Fruit fly (Drosophila melanogaster) whole organism, embryonic: ENCODE results near the gene CG42553.
A peak's percentile ranks its signal among the peaks of the same experiment; 100 is the strongest.

Source experiments
- B-H2 ChIP-seq: fragments of 200-800 bp; sonication (Bioruptor generic); optimal IDR thresholded peaks from 2 replicates; lab custom pipeline; 2018; ENCODE audit warnings: missing biosample characterization, mild to moderate bottlenecking, missing genetic modification characterization
- CG1024 ChIP-seq: fragments of 200-800 bp; sonication (Bioruptor generic); IDR thresholded peaks from 2 replicates; pipeline ENCODE4 v1.3.6; 2022; ENCODE audit warnings: missing biosample characterization, missing genetic modification characterization
- CG10321 ChIP-seq: fragments of 200-800 bp; sonication (Bioruptor generic); IDR thresholded peaks from 2 replicates; pipeline ENCODE4 v1.3.6; 2022; ENCODE audit warnings: missing biosample characterization, missing genetic modification characterization
- CG10979 ChIP-seq: fragments of 200-800 bp; sonication (Bioruptor generic); optimal IDR thresholded peaks from 2 replicates; lab custom pipeline; 2018; ENCODE audit warnings: missing biosample characterization, mild to moderate bottlenecking, missing genetic modification characterization, moderate library complexity
- CG11085 ChIP-seq: fragments of 200-800 bp; sonication (Bioruptor generic); IDR thresholded peaks from 2 replicates; pipeline ENCODE4 v1.3.6; 2022; ENCODE audit warnings: missing biosample characterization, missing genetic modification characterization
- CG12155 ChIP-seq: fragments of 200-800 bp; sonication (Bioruptor generic); optimal IDR thresholded peaks from 3 replicates; lab custom pipeline; 2016; ENCODE audit warnings: missing biosample characterization, missing genetic modification characterization
- CG15011 ChIP-seq: fragments of 200-800 bp; sonication (Bioruptor generic); optimal IDR thresholded peaks from 3 replicates; lab custom pipeline; 2018; ENCODE audit warnings: missing biosample characterization, mild to moderate bottlenecking, missing genetic modification characterization
- CG16863 ChIP-seq: fragments of 200-800 bp; sonication (Bioruptor generic); optimal IDR thresholded peaks from 3 replicates; lab custom pipeline; 2016; ENCODE audit warnings: missing biosample characterization, missing genetic modification characterization
- CG17328 ChIP-seq: fragments of 200-800 bp; sonication (Bioruptor generic); IDR thresholded peaks from 2 replicates; pipeline ENCODE4 v1.3.6; 2022; ENCODE audit warnings: missing biosample characterization, missing genetic modification characterization
- CG18262 ChIP-seq: fragments of 200-800 bp; optimal IDR thresholded peaks from 3 replicates; lab custom pipeline; 2019; ENCODE audit warnings: missing biosample characterization, mild to moderate bottlenecking, missing genetic modification characterization, moderate library complexity
- CG2116 ChIP-seq: fragments of 200-800 bp; sonication (Bioruptor generic); optimal IDR thresholded peaks from 3 replicates; lab custom pipeline; 2018; ENCODE audit warnings: missing biosample characterization, mild to moderate bottlenecking, missing genetic modification characterization
- CG31365 ChIP-seq: fragments of 200-800 bp; sonication (Bioruptor generic); optimal IDR thresholded peaks from 2 replicates; lab custom pipeline; 2018; ENCODE audit warnings: missing biosample characterization, mild to moderate bottlenecking, missing genetic modification characterization
- CG3407 ChIP-seq: fragments of 200-800 bp; sonication (Bioruptor generic); optimal IDR thresholded peaks from 2 replicates; lab custom pipeline; 2018; ENCODE audit warnings: missing biosample characterization, mild to moderate bottlenecking, missing genetic modification characterization
- CG3995 ChIP-seq: fragments of 200-800 bp; sonication (Bioruptor generic); optimal IDR thresholded peaks from 3 replicates; lab custom pipeline; 2016; ENCODE audit warnings: missing biosample characterization, missing genetic modification characterization
- CG43689 ChIP-seq: fragments of 200-800 bp; sonication (Bioruptor generic); IDR thresholded peaks from 2 replicates; pipeline ENCODE4 v1.3.6; 2022; ENCODE audit warnings: missing biosample characterization, missing genetic modification characterization
- CG4617 ChIP-seq: fragments of 200-800 bp; sonication (Bioruptor generic); optimal IDR thresholded peaks from 3 replicates; lab custom pipeline; 2016; ENCODE audit warnings: missing biosample characterization, missing genetic modification characterization, borderline replicate concordance
- CG6175 ChIP-seq: fragments of 200-800 bp; sonication (Bioruptor generic); IDR thresholded peaks from 3 replicates; pipeline ENCODE4 v1.3.6; 2022; ENCODE audit warnings: missing biosample characterization, missing genetic modification characterization
- CG9876 ChIP-seq: fragments of 200-800 bp; sonication (Bioruptor generic); optimal IDR thresholded peaks from 2 replicates; lab custom pipeline; 2016; ENCODE audit warnings: missing biosample characterization, missing genetic modification characterization
- D19A ChIP-seq: fragments of 200-800 bp; optimal IDR thresholded peaks from 3 replicates; lab custom pipeline; 2019; ENCODE audit warnings: missing biosample characterization, mild to moderate bottlenecking, missing genetic modification characterization, moderate library complexity
- Dip2 ChIP-seq: fragments of 200-800 bp; sonication (Bioruptor generic); IDR thresholded peaks from 2 replicates; pipeline ENCODE4 v1.3.6; 2022; ENCODE audit warnings: missing biosample characterization, missing genetic modification characterization
- Ets97D ChIP-seq: fragments of 200-800 bp; sonication (Bioruptor generic); optimal IDR thresholded peaks from 3 replicates; lab custom pipeline; 2016; ENCODE audit warnings: missing biosample characterization, missing genetic modification characterization
- H15 ChIP-seq: fragments of 200-800 bp; sonication (Bioruptor generic); IDR thresholded peaks from 3 replicates; pipeline ENCODE4 v1.3.6; 2022; ENCODE audit warnings: missing biosample characterization, missing genetic modification characterization
- Hr3 ChIP-seq: fragments of 200-800 bp; sonication (Bioruptor generic); optimal IDR thresholded peaks from 3 replicates; lab custom pipeline; 2016; ENCODE audit warnings: missing biosample characterization, missing genetic modification characterization
- Hr78 ChIP-seq, 2 experiments: fragments of 200-800 bp in 1 of 2; fragments of >200 bp in 1 of 2; sonication (Bioruptor generic) in 1 of 2; optimal IDR thresholded peaks; 2 replicates each; lab custom pipeline; 2017 to 2019; ENCODE audit warnings: missing biosample characterization in 2 of 2, missing genetic modification characterization in 2 of 2, mild to moderate bottlenecking in 1 of 2, moderate library complexity in 1 of 2
- Hsf ChIP-seq: fragments of 200-800 bp; sonication (Bioruptor generic); optimal IDR thresholded peaks from 3 replicates; lab custom pipeline; 2016; ENCODE audit warnings: missing biosample characterization, missing genetic modification characterization
- MTF-1 ChIP-seq: fragments of 200-800 bp; sonication (Bioruptor generic); optimal IDR thresholded peaks from 2 replicates; lab custom pipeline; 2018; ENCODE audit warnings: missing biosample characterization, mild to moderate bottlenecking, missing genetic modification characterization, borderline replicate concordance
- Max ChIP-seq: fragments of 200-800 bp; sonication (Bioruptor generic); optimal IDR thresholded peaks from 2 replicates; lab custom pipeline; 2016; ENCODE audit warnings: missing biosample characterization, mild to moderate bottlenecking, missing genetic modification characterization
- Meics ChIP-seq: fragments of 200-800 bp; sonication (Bioruptor generic); optimal IDR thresholded peaks from 2 replicates; lab custom pipeline; 2017; ENCODE audit warnings: missing biosample characterization, mild to moderate bottlenecking, missing genetic modification characterization
- Mrtf ChIP-seq: fragments of 200-800 bp; sonication (Bioruptor generic); IDR thresholded peaks from 3 replicates; pipeline ENCODE4 v1.3.6; 2022; ENCODE audit warnings: missing biosample characterization, missing genetic modification characterization
- Optix ChIP-seq: fragments of 200-800 bp; sonication (Bioruptor generic); IDR thresholded peaks from 3 replicates; pipeline ENCODE4 v1.3.6; 2022; ENCODE audit warnings: missing biosample characterization, missing genetic modification characterization
- PHDP ChIP-seq: fragments of 200-800 bp; sonication (Bioruptor generic); optimal IDR thresholded peaks from 3 replicates; lab custom pipeline; 2018; ENCODE audit warnings: missing biosample characterization, mild to moderate bottlenecking, missing genetic modification characterization, moderate library complexity
- Ravus ChIP-seq: fragments of 200-800 bp; sonication (Bioruptor generic); IDR thresholded peaks from 2 replicates; pipeline ENCODE4 v1.3.6; 2022; ENCODE audit warnings: missing biosample characterization, missing genetic modification characterization
- TFAM ChIP-seq: fragments of 200-800 bp; sonication (Bioruptor generic); optimal IDR thresholded peaks from 2 replicates; lab custom pipeline; 2017; ENCODE audit warnings: missing biosample characterization, missing genetic modification characterization, inconsistent platforms
- al ChIP-seq: fragments of 200-800 bp; sonication (Bioruptor generic); IDR thresholded peaks from 2 replicates; pipeline ENCODE4 v1.3.6; 2022; ENCODE audit warnings: missing biosample characterization, missing genetic modification characterization
- az2 ChIP-seq: fragments of 200-800 bp; sonication (Bioruptor generic); optimal IDR thresholded peaks from 3 replicates; lab custom pipeline; 2016; ENCODE audit warnings: missing biosample characterization, missing genetic modification characterization
- chif ChIP-seq, 2 experiments: fragments of 200-800 bp; sonication (Bioruptor generic); optimal IDR thresholded peaks; 3 replicates each; lab custom pipeline; 2016; ENCODE audit warnings: missing biosample characterization in 2 of 2, missing genetic modification characterization in 2 of 2
- crc ChIP-seq: fragments of 200-800 bp; sonication (Bioruptor generic); optimal IDR thresholded peaks from 2 replicates; lab custom pipeline; 2016; ENCODE audit warnings: missing biosample characterization, missing genetic modification characterization
- dati ChIP-seq: fragments of 200-800 bp; sonication (Bioruptor generic); IDR thresholded peaks from 2 replicates; pipeline ENCODE4 v1.3.6; 2022; ENCODE audit warnings: missing biosample characterization, missing genetic modification characterization
- gfzf ChIP-seq: fragments of 200-800 bp; sonication (Bioruptor generic); optimal IDR thresholded peaks from 2 replicates; lab custom pipeline; 2016; ENCODE audit warnings: missing biosample characterization, mild to moderate bottlenecking, missing genetic modification characterization, moderate library complexity
- hth ChIP-seq: fragments of >200 bp; optimal IDR thresholded peaks from 2 replicates; lab custom pipeline; 2017; ENCODE audit warnings: inconsistent platforms
- jigr1 ChIP-seq: fragments of 200-800 bp; sonication (Bioruptor generic); IDR thresholded peaks from 3 replicates; pipeline ENCODE4 v1.3.6; 2022; ENCODE audit warnings: missing biosample characterization, missing genetic modification characterization
- jumu ChIP-seq: fragments of 200-800 bp; sonication (Bioruptor generic); optimal IDR thresholded peaks from 3 replicates; lab custom pipeline; 2016; ENCODE audit warnings: missing biosample characterization, missing genetic modification characterization
- nerfin-1 ChIP-seq: fragments of 200-800 bp; sonication (Bioruptor generic); optimal IDR thresholded peaks from 3 replicates; lab custom pipeline; 2019; ENCODE audit warnings: missing biosample characterization, mild to moderate bottlenecking, missing genetic modification characterization, moderate library complexity
- psq ChIP-seq: fragments of 200-800 bp; sonication (Bioruptor generic); optimal IDR thresholded peaks from 2 replicates; lab custom pipeline; 2017; ENCODE audit warnings: missing biosample characterization, missing genetic modification characterization
- tll ChIP-seq, 2 experiments: fragments of 200-800 bp in 1 of 2; fragments of >200 bp in 1 of 2; sonication (Bioruptor generic) in 1 of 2; optimal IDR thresholded peaks; 2 replicates each; lab custom pipeline; 2017 to 2019; ENCODE audit warnings: missing biosample characterization in 2 of 2, missing genetic modification characterization in 2 of 2, mild to moderate bottlenecking in 1 of 2, moderate library complexity in 1 of 2
- toy ChIP-seq: fragments of 200-800 bp; sonication (Bioruptor generic); IDR thresholded peaks from 2 replicates; pipeline ENCODE4 v1.3.6; 2022; ENCODE audit warnings: missing biosample characterization, missing genetic modification characterization
- unpg ChIP-seq: fragments of 200-800 bp; sonication (Bioruptor generic); optimal IDR thresholded peaks from 3 replicates; lab custom pipeline; 2018; ENCODE audit warnings: missing biosample characterization, mild to moderate bottlenecking, missing genetic modification characterization, moderate library complexity
- vvl ChIP-seq: fragments of 200-800 bp; sonication (Bioruptor generic); IDR thresholded peaks from 2 replicates; pipeline ENCODE4 v1.3.6; 2022; ENCODE audit warnings: missing biosample characterization, missing genetic modification characterization
- zf30C ChIP-seq: fragments of 200-800 bp; sonication (Bioruptor generic); optimal IDR thresholded peaks from 3 replicates; lab custom pipeline; 2018; ENCODE audit warnings: missing biosample characterization, mild to moderate bottlenecking, missing genetic modification characterization

The CG42553 gene

dm6 chr3L:857063-858015, 23.4 kb downstream of the CG42553 start, which contains the start of gene dpr20 (continued):
- TF ChIP-seq az2 (GFP tag; lab: Kevin White, UChicago) (peak; percentile 65), Optix (GFP tag; lab: Robert Waterston, UW) (peak; percentile 87), jumu (GFP tag; lab: Kevin White, UChicago) (peak; percentile 64), TFAM (GFP tag; lab: Kevin White, UChicago) (no peak), Meics (GFP tag; lab: Kevin White, UChicago) (peak; percentile 85), crc (GFP tag; lab: Kevin White, UChicago) (peak; percentile 55), psq (GFP tag; lab: Kevin White, UChicago) (no peak), hth (lab: Kevin White, UChicago) (no peak), CG1024 (GFP tag; lab: Robert Waterston, UW) (peak; percentile 50), CG3995 (GFP tag; lab: Kevin White, UChicago) (peak; percentile 43), MTF-1 (GFP tag; lab: Kevin White, UChicago) (peak; percentile 38), dati (GFP tag; lab: Robert Waterston, UW) (peak; percentile 71), Mrtf (peak; percentile 83), Dip2 (GFP tag; lab: Robert Waterston, UW) (no peak), Hsf (GFP tag; lab: Kevin White, UChicago) (peak; percentile 76), CG17328 (GFP tag; lab: Robert Waterston, UW) (peak; percentile 88), CG9876 (GFP tag; lab: Kevin White, UChicago) (peak; percentile 39), unpg (peak; percentile 78), CG11085 (GFP tag; lab: Robert Waterston, UW) (peak; percentile 76), zf30C (GFP tag; lab: Kevin White, UChicago) (no peak), chif (GFP tag; optimal IDR thresholded peaks at IDR 0.05; lab: Kevin White, UChicago) (peak; percentile 41 to 73), al (GFP tag; lab: Robert Waterston, UW) (peak; percentile 73), PHDP (tag; lab: Kevin White, UChicago) (peak; percentile 80), nerfin-1 (tag; lab: Kevin White, UChicago) (peak; percentile 33), Hr3 (peak; percentile 64), CG10321 (GFP tag; lab: Robert Waterston, UW) (peak; percentile 59; the same call in 1 of the 2 replicates), B-H2 (GFP tag; lab: Kevin White, UChicago) (peak; percentile 92), Max (peak; percentile 33), gfzf (GFP tag; lab: Kevin White, UChicago) (no peak), CG12155 (peak; percentile 73), Ets97D (GFP tag; lab: Kevin White, UChicago) (peak; percentile 35), Hr78 (GFP tag; optimal IDR thresholded peaks at IDR 0.05; lab: Kevin White, UChicago) (no peak), CG4617 (GFP tag; lab: Kevin White, UChicago) (peak; percentile 25), CG16863 (peak; percentile 59), CG18262 (tag; lab: Kevin White, UChicago) (peak; percentile 49), CG6175 (peak; percentile 81), CG43689 (GFP tag; lab: Robert Waterston, UW) (peak; percentile 80), CG15011 (GFP tag; lab: Kevin White, UChicago) (peak; percentile 58), CG3407 (GFP tag; lab: Kevin White, UChicago) (peak; percentile 14), jigr1 (GFP tag; lab: Robert Waterston, UW) (peak; percentile 68; the same call in 1 of the 3 replicates), vvl (GFP tag; lab: Robert Waterston, UW) (peak; percentile 95), CG10979 (tag; lab: Kevin White, UChicago) (peak; percentile 38), tll (GFP tag; optimal IDR thresholded peaks at IDR 0.05; lab: Kevin White, UChicago) (no peak), toy (GFP tag; lab: Robert Waterston, UW) (peak; percentile 66; the same call in 1 of the 2 replicates), CG31365 (peak; percentile 93), H15 (peak; percentile 82), CG2116 (GFP tag; lab: Kevin White, UChicago) (no peak), D19A (tag; lab: Kevin White, UChicago) (peak; percentile 50), Ravus (no peak; the same call in 1 of the 2 replicates)
